Worm (Caenorhabditis elegans) whole organism, midembryonic: Measurements from ENCODE around the gene C04B4.6.

Source experiments
- T22C8.4 ChIP-seq: fragments of 200-800 bp; sonication (Bioruptor generic); IDR thresholded peaks from 2 replicates; pipeline ENCODE4 v1.3.6; 2022; ENCODE audit warnings: missing genetic modification characterization, missing compliant biosample characterization
- cog-1 ChIP-seq: sonication (generic microtip); optimal IDR thresholded peaks from 2 replicates; lab custom pipeline; 2016; ENCODE audit warnings: missing genetic modification characterization, missing compliant biosample characterization
- flt-1 ChIP-seq: fragments of 200-800 bp; sonication (Bioruptor generic); IDR thresholded peaks from 2 replicates; pipeline ENCODE4 v1.3.6; 2022; ENCODE audit warnings: missing genetic modification characterization, missing compliant biosample characterization
- klf-2 ChIP-seq: fragments of 200-800 bp; sonication (Bioruptor generic); conservative IDR thresholded peaks from 2 replicates; pipeline ENCODE4 v1.3.6; 2022; ENCODE audit warnings: missing genetic modification reagents, missing genetic modification characterization, missing compliant biosample characterization
- med-1 ChIP-seq: sonication (generic microtip); optimal IDR thresholded peaks from 2 replicates; lab custom pipeline; 2017; ENCODE audit warnings: missing genetic modification characterization, mild to moderate bottlenecking, missing compliant biosample characterization, antibody characterized with exemption, missing genetic modification reagents; ENCODE audit not compliant: insufficient read depth
- ref-1 ChIP-seq: fragments of 200-800 bp; sonication (Bioruptor generic); conservative IDR thresholded peaks from 2 replicates; pipeline ENCODE4 v1.3.6; 2022; ENCODE audit warnings: missing genetic modification reagents, missing genetic modification characterization, missing compliant biosample characterization
- tab-1 ChIP-seq: fragments of 200-800 bp; sonication (Bioruptor generic); IDR thresholded peaks from 2 replicates; pipeline ENCODE4 v1.3.6; 2022; ENCODE audit warnings: missing genetic modification characterization, missing compliant biosample characterization
- ztf-23 ChIP-seq: fragments of 200-800 bp; sonication (Bioruptor generic); IDR thresholded peaks from 2 replicates; pipeline ENCODE4 v1.3.6; 2022; ENCODE audit warnings: missing genetic modification reagents, missing genetic modification characterization, missing compliant biosample characterization
- ztf-29 ChIP-seq: fragments of 200-800 bp; sonication (Bioruptor generic); IDR thresholded peaks from 2 replicates; pipeline ENCODE4 v1.3.6; 2022; ENCODE audit warnings: missing genetic modification reagents, missing genetic modification characterization, missing compliant biosample characterization

DNA sequence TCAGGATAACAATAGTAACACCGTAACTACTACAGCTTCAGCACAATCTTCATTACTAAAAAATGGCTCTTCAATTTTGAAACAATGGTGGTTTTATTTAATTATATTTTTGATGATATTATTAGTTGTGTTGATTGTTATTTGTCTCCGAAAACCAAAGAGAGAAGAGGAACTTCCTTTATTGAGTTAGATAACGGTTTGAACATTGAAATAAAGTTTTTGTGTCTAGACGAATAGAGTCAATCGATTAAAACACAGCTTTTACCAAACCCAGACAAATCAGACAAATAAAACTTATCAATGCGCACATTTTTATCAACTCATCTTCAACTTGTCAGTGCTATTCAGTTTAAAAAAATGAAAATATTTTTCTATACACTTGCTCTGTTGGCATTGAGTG is 45.8 kb downstream of the C04B4.6 start, which contains the start of gene cest-7:
- TF ChIP-seq T22C8.4 (GFP tag; lab: Robert Waterston, UW) (no peak), ztf-23 (GFP tag; lab: Robert Waterston, UW) (no peak), cog-1 (tag; lab: Kevin White, UChicago) (no peak), med-1 (GFP tag; lab: Kevin White, UChicago) (no peak), klf-2 (no peak), tab-1 (no peak), flt-1 (GFP tag; lab: Robert Waterston, UW) (no peak), ztf-29 (GFP tag; lab: Robert Waterston, UW) (no peak), ref-1 (GFP tag; lab: Robert Waterston, UW) (no peak)
